Worm (Caenorhabditis elegans) whole organism, young adult: ENCODE results near the gene EEED8.4.

Source experiments
- die-1 ChIP-seq: sonication (generic microtip); optimal IDR thresholded peaks from 2 replicates; lab custom pipeline; 2016; ENCODE audit warnings: missing genotype, mild to moderate bottlenecking, missing genetic modification characterization, missing compliant biosample characterization
- hrde-1 ChIP-seq: sonication (generic microtip); optimal IDR thresholded peaks from 2 replicates; lab custom pipeline; 2016; ENCODE audit warnings: missing genetic modification characterization, mild to moderate bottlenecking, missing compliant biosample characterization, moderate library complexity, missing genotype, missing genetic modification reagents, borderline replicate concordance
- pha-4 ChIP-seq: fragments of 150-350 bp; sonication (generic microtip); optimal IDR thresholded peaks from 2 replicates; lab custom pipeline; 2014; ENCODE audit warnings: missing biosample characterization, missing genetic modification reagents, missing genetic modification characterization
- ztf-26 ChIP-seq: sonication (generic microtip); optimal IDR thresholded peaks from 2 replicates; lab custom pipeline; 2017; ENCODE audit warnings: missing genetic modification characterization, missing compliant biosample characterization

- no peak for TF ChIP-seq hrde-1 (tag; lab: Kevin White, UChicago)
- TF ChIP-seq ztf-26, result no peak
- no peak for TF ChIP-seq pha-4 (tag; lab: Kevin White, UChicago)
- no peak for TF ChIP-seq die-1
Observed at ce11 chrII:5455650-5456355, 46.7 kb downstream of the EEED8.4 start, which contains the start of gene daz-1.
